Worm (Caenorhabditis elegans) whole organism, L3 larva: Measurements from ENCODE around the gene rpn-1.

Source experiments
- R02D3.7 ChIP-seq: fragments of 150-350 bp; optimal IDR thresholded peaks from 2 replicates; lab custom pipeline; 2014; ENCODE audit warnings: missing biosample characterization, missing genetic modification characterization
- ZK546.5 ChIP-seq: sonication (generic microtip); optimal IDR thresholded peaks from 2 replicates; lab custom pipeline; 2017; ENCODE audit warnings: missing biosample characterization, missing genetic modification characterization
- aly-2 ChIP-seq: fragments of 150-350 bp; optimal IDR thresholded peaks from 2 replicates; lab custom pipeline; 2014; ENCODE audit warnings: missing biosample characterization, missing genetic modification characterization
- ceh-28 ChIP-seq: fragments of 150-350 bp; optimal IDR thresholded peaks from 2 replicates; lab custom pipeline; 2014; ENCODE audit warnings: missing biosample characterization, missing genetic modification reagents, missing genetic modification characterization
- ceh-9 ChIP-seq: sonication (generic microtip); optimal IDR thresholded peaks from 2 replicates; lab custom pipeline; 2018; ENCODE audit warnings: missing biosample characterization, missing genetic modification characterization
- daf-12 ChIP-seq: fragments of 150-350 bp; optimal IDR thresholded peaks from 2 replicates; lab custom pipeline; 2014; ENCODE audit warnings: missing biosample characterization, missing genetic modification reagents, missing genetic modification characterization
- egl-27 ChIP-seq: sonication (generic microtip); optimal IDR thresholded peaks from 4 replicates; lab custom pipeline; 2017; ENCODE audit warnings: missing biosample characterization, missing genetic modification reagents, missing genetic modification characterization
- egl-5 ChIP-seq: fragments of 150-350 bp; optimal IDR thresholded peaks from 2 replicates; lab custom pipeline; 2017; ENCODE audit warnings: missing biosample characterization, missing genetic modification reagents, missing genetic modification characterization, inconsistent platforms
- elt-1 ChIP-seq: fragments of 150-350 bp; optimal IDR thresholded peaks from 2 replicates; lab custom pipeline; 2014; ENCODE audit warnings: missing biosample characterization, missing genetic modification characterization
- elt-2 ChIP-seq: sonication (generic microtip); optimal IDR thresholded peaks from 2 replicates; lab custom pipeline; 2016; ENCODE audit warnings: missing genetic modification reagents, mild to moderate bottlenecking, missing genetic modification characterization, missing compliant biosample characterization
- elt-3 ChIP-seq, 3 experiments: fragments of 150-350 bp in 1 of 3; sonication (generic microtip) in 2 of 3; optimal IDR thresholded peaks; 2 replicates in 2 of 3; 4 replicates in 1 of 3; lab custom pipeline; 2014 to 2017; ENCODE audit warnings: missing biosample characterization in 3 of 3, missing genetic modification characterization in 3 of 3
- eor-1 ChIP-seq, 2 experiments: fragments of 150-350 bp; optimal IDR thresholded peaks; 2 replicates each; lab custom pipeline; 2014 to 2018; ENCODE audit warnings: missing biosample characterization in 2 of 2, missing genetic modification characterization in 2 of 2
- fkh-10 ChIP-seq: sonication (generic microtip); optimal IDR thresholded peaks from 2 replicates; lab custom pipeline; 2017; ENCODE audit warnings: missing biosample characterization, missing genetic modification reagents, missing genetic modification characterization
- fkh-2 ChIP-seq: fragments of 150-350 bp; optimal IDR thresholded peaks from 2 replicates; lab custom pipeline; 2014; ENCODE audit warnings: missing biosample characterization, missing genetic modification reagents, missing genetic modification characterization
- fos-1 ChIP-seq: fragments of 150-350 bp; optimal IDR thresholded peaks from 2 replicates; lab custom pipeline; 2014; ENCODE audit warnings: missing biosample characterization, missing genetic modification characterization
- hmg-11 ChIP-seq: sonication (generic microtip); optimal IDR thresholded peaks from 2 replicates; lab custom pipeline; 2016; ENCODE audit warnings: missing genetic modification characterization, missing compliant biosample characterization
- jun-1 ChIP-seq: fragments of 150-350 bp; optimal IDR thresholded peaks from 2 replicates; lab custom pipeline; 2014; ENCODE audit warnings: missing biosample characterization, missing genetic modification reagents, missing genetic modification characterization
- lin-15B ChIP-seq: fragments of 150-350 bp; optimal IDR thresholded peaks from 2 replicates; lab custom pipeline; 2014; ENCODE audit warnings: missing biosample characterization, missing genetic modification characterization
- lin-39 ChIP-seq: fragments of 150-350 bp; optimal IDR thresholded peaks from 2 replicates; lab custom pipeline; 2018; ENCODE audit warnings: missing biosample characterization, missing genetic modification reagents, missing genetic modification characterization
- mdl-1 ChIP-seq: fragments of 150-350 bp; optimal IDR thresholded peaks from 2 replicates; lab custom pipeline; 2014; ENCODE audit warnings: missing biosample characterization, missing genetic modification characterization
- mml-1 ChIP-seq: fragments of 150-350 bp; sonication (generic microtip); optimal IDR thresholded peaks from 3 replicates; lab custom pipeline; 2014; ENCODE audit warnings: missing biosample characterization, missing genetic modification characterization
- nfya-1 ChIP-seq: sonication (generic microtip); optimal IDR thresholded peaks from 2 replicates; lab custom pipeline; 2017; ENCODE audit warnings: missing genetic modification characterization, mild to moderate bottlenecking, missing compliant biosample characterization, antibody characterized with exemption, moderate library complexity; ENCODE audit not compliant: insufficient read depth
- nhr-11 ChIP-seq: fragments of 150-350 bp; optimal IDR thresholded peaks from 2 replicates; lab custom pipeline; 2014; ENCODE audit warnings: missing biosample characterization, missing genetic modification characterization
- nhr-12 ChIP-seq: fragments of 150-350 bp; optimal IDR thresholded peaks from 2 replicates; lab custom pipeline; 2014; ENCODE audit warnings: missing biosample characterization, missing genetic modification characterization
- nhr-23 ChIP-seq: fragments of 150-350 bp; optimal IDR thresholded peaks from 2 replicates; lab custom pipeline; 2014; ENCODE audit warnings: missing biosample characterization, missing genetic modification reagents, missing genetic modification characterization
- nhr-237 ChIP-seq: fragments of 150-350 bp; optimal IDR thresholded peaks from 2 replicates; lab custom pipeline; 2014; ENCODE audit warnings: missing biosample characterization, missing genetic modification characterization
- nhr-28 ChIP-seq: fragments of 150-350 bp; optimal IDR thresholded peaks from 2 replicates; lab custom pipeline; 2014; ENCODE audit warnings: missing biosample characterization, missing genetic modification characterization
- nhr-43 ChIP-seq: sonication (generic microtip); optimal IDR thresholded peaks from 2 replicates; lab custom pipeline; 2016; ENCODE audit warnings: mild to moderate bottlenecking, missing genetic modification characterization, missing compliant biosample characterization; ENCODE audit not compliant: poor library complexity, severe bottlenecking
- nhr-67 ChIP-seq: fragments of 150-350 bp; optimal IDR thresholded peaks from 2 replicates; lab custom pipeline; 2014; ENCODE audit warnings: missing biosample characterization, missing genetic modification characterization
- nhr-76 ChIP-seq: fragments of 150-350 bp; sonication (generic microtip); optimal IDR thresholded peaks from 5 replicates; lab custom pipeline; 2014; ENCODE audit warnings: missing biosample characterization, missing genetic modification characterization
- nhr-77 ChIP-seq: fragments of 150-350 bp; optimal IDR thresholded peaks from 2 replicates; lab custom pipeline; 2014; ENCODE audit warnings: missing biosample characterization, missing genetic modification characterization
- pha-4 ChIP-seq: fragments of 150-350 bp; optimal IDR thresholded peaks from 2 replicates; lab custom pipeline; 2014; ENCODE audit warnings: missing biosample characterization, missing genetic modification reagents, missing genetic modification characterization
- pqm-1 ChIP-seq: fragments of 150-350 bp; optimal IDR thresholded peaks from 2 replicates; lab custom pipeline; 2017; ENCODE audit warnings: missing biosample characterization, missing genetic modification characterization, inconsistent platforms
- sea-2 ChIP-seq: fragments of 150-350 bp; sonication (generic microtip); optimal IDR thresholded peaks from 4 replicates; lab custom pipeline; 2014; ENCODE audit warnings: missing biosample characterization, missing genetic modification reagents, missing genetic modification characterization
- skn-1 ChIP-seq: fragments of 150-350 bp; optimal IDR thresholded peaks from 2 replicates; lab custom pipeline; 2014; ENCODE audit warnings: missing biosample characterization, missing genetic modification characterization
- snpc-4 ChIP-seq: fragments of 150-350 bp; optimal IDR thresholded peaks from 2 replicates; lab custom pipeline; 2014; ENCODE audit warnings: missing biosample characterization, missing genetic modification characterization
- tbx-2 ChIP-seq: sonication (generic microtip); optimal IDR thresholded peaks from 2 replicates; lab custom pipeline; 2016; ENCODE audit warnings: mild to moderate bottlenecking, missing genetic modification characterization, missing compliant biosample characterization
- unc-62 ChIP-seq: fragments of 150-350 bp; sonication (generic microtip); optimal IDR thresholded peaks from 4 replicates; lab custom pipeline; 2014; ENCODE audit warnings: missing biosample characterization, missing genetic modification reagents, missing genetic modification characterization
- zag-1 ChIP-seq: fragments of 150-350 bp; optimal IDR thresholded peaks from 2 replicates; lab custom pipeline; 2014; ENCODE audit warnings: missing biosample characterization, missing genetic modification characterization
- ztf-11 ChIP-seq: fragments of 150-350 bp; optimal IDR thresholded peaks from 2 replicates; lab custom pipeline; 2014; ENCODE audit warnings: missing biosample characterization, missing genetic modification characterization
- ztf-4 ChIP-seq: fragments of 150-350 bp; optimal IDR thresholded peaks from 2 replicates; lab custom pipeline; 2014; ENCODE audit warnings: missing biosample characterization, missing genetic modification characterization

The rpn-1 gene

DNA sequence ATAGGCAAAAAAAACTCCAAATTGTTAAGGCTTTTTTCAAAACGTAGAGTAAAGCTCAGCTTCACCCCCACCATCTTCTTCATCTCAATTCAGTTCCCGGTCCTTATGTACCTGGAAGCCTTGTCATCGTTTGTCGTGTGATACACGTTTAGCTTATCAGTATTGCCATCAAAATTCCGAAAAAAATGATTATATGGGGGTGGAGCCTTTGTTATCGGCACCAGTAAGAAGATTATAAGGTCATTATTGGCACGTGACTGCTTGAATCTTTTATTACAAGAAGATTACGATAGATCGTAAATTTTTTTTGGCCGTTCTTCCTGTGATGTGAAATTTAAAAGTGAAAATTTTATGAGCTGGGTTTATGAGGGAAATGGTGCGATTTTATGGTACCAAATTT, 29.3 kb downstream of the rpn-1 start:
- TF ChIP-seq jun-1 (tag; lab: Kevin White, UChicago) (peak; percentile 53), nhr-77 (tag; lab: Kevin White, UChicago) (no peak), R02D3.7 (tag; lab: Kevin White, UChicago) (no peak), lin-39 (tag; lab: Kevin White, UChicago) (no peak), nhr-67 (tag; lab: Kevin White, UChicago) (no peak), nhr-76 (tag; lab: Kevin White, UChicago) (no peak), egl-5 (tag; lab: Kevin White, UChicago) (no peak), aly-2 (tag; lab: Kevin White, UChicago) (no peak), elt-1 (tag; lab: Kevin White, UChicago) (no peak), fkh-10 (GFP tag; lab: Kevin White, UChicago) (no peak), skn-1 (no peak), zag-1 (tag; lab: Kevin White, UChicago) (no peak), ztf-11 (tag; lab: Kevin White, UChicago) (no peak), fos-1 (tag; lab: Kevin White, UChicago) (no peak), snpc-4 (tag; lab: Kevin White, UChicago) (no peak), pqm-1 (tag; lab: Kevin White, UChicago) (peak; percentile 97), pha-4 (tag; lab: Kevin White, UChicago) (peak; percentile 4), ztf-4 (tag; lab: Kevin White, UChicago) (no peak), nhr-43 (tag; lab: Kevin White, UChicago) (no peak), nhr-23 (tag; lab: Kevin White, UChicago) (no peak), elt-2 (tag; lab: Kevin White, UChicago) (peak; percentile 98), ZK546.5 (tag; lab: Kevin White, UChicago) (no peak), ceh-9 (tag; lab: Kevin White, UChicago) (no peak), tbx-2 (tag; lab: Kevin White, UChicago) (no peak)

- no peak for TF ChIP-seq sea-2 (GFP tag; lab: Kevin White, UChicago)
- TF ChIP-seq pha-4 (tag; lab: Kevin White, UChicago), result no peak
- no peak for TF ChIP-seq nhr-12 (tag; lab: Kevin White, UChicago)
- TF ChIP-seq tbx-2 (tag; lab: Kevin White, UChicago), result no peak
- TF ChIP-seq jun-1 (tag; lab: Kevin White, UChicago), result no peak
- TF ChIP-seq mdl-1 (tag; lab: Kevin White, UChicago), result no peak
- TF ChIP-seq eor-1 (tag; optimal IDR thresholded peaks at IDR 0.05; lab: Kevin White, UChicago), result no peak
- no peak for TF ChIP-seq R02D3.7 (tag; lab: Kevin White, UChicago)
- no peak for TF ChIP-seq ZK546.5 (tag; lab: Kevin White, UChicago)
- TF ChIP-seq nhr-67 (tag; lab: Kevin White, UChicago), result no peak
Measured at ce11 chrIV:6879666-6880210, 30.0 kb downstream of the rpn-1 start.

- TF ChIP-seq lin-15B (tag; lab: Kevin White, UChicago), result peak; percentile 9
- TF ChIP-seq ceh-9 (tag; lab: Kevin White, UChicago), result no peak
- TF ChIP-seq fkh-10 (GFP tag; lab: Kevin White, UChicago), result peak; percentile 72
- TF ChIP-seq unc-62 (GFP tag; lab: Kevin White, UChicago), result no peak
- TF ChIP-seq elt-2 (tag; lab: Kevin White, UChicago), result peak; percentile 6
- no peak for TF ChIP-seq ceh-28 (tag; lab: Kevin White, UChicago)
- TF ChIP-seq nfya-1 (tag; lab: Kevin White, UChicago), result peak; percentile 82
- TF ChIP-seq nhr-237, result no peak
- no peak for TF ChIP-seq nhr-77 (tag; lab: Kevin White, UChicago)
- TF ChIP-seq lin-39 (tag; lab: Kevin White, UChicago), result peak; percentile 33
- TF ChIP-seq fos-1 (tag; lab: Kevin White, UChicago), result no peak
- TF ChIP-seq eor-1 (tag; optimal IDR thresholded peaks at IDR 0.05; lab: Kevin White, UChicago), result no peak
- TF ChIP-seq elt-1 (tag; lab: Kevin White, UChicago), result no peak
- TF ChIP-seq mml-1 (tag; lab: Kevin White, UChicago), result peak; percentile 99
- no peak for TF ChIP-seq ztf-11 (tag; lab: Kevin White, UChicago)
- peak; percentile 87 for TF ChIP-seq pha-4 (tag; lab: Kevin White, UChicago)
- no peak for TF ChIP-seq daf-12 (tag; lab: Kevin White, UChicago)
- no peak for TF ChIP-seq elt-3 (tag; optimal IDR thresholded peaks at IDR 0.05; lab: Kevin White, UChicago)
- peak; percentile 15 for TF ChIP-seq fkh-2
- TF ChIP-seq hmg-11 (tag; lab: Kevin White, UChicago), result no peak
- TF ChIP-seq pqm-1 (tag; lab: Kevin White, UChicago), result peak; percentile 38
- TF ChIP-seq nhr-11, result peak; percentile 62
- TF ChIP-seq egl-27 (tag; lab: Kevin White, UChicago), result peak; percentile 13
- no peak for TF ChIP-seq nhr-28 (tag; lab: Kevin White, UChicago)
- TF ChIP-seq zag-1 (tag; lab: Kevin White, UChicago), result no peak
- TF ChIP-seq skn-1, result peak; percentile 10
Measured at ce11 chrIV:6878912-6879554, 30.7 kb downstream of the rpn-1 start.
